Fruit fly (Drosophila melanogaster) whole organism, prepupa: ENCODE results near the gene CG15034.

Experiments used
- CG10631 ChIP-seq: fragments of 200-800 bp; sonication (Bioruptor generic); optimal IDR thresholded peaks from 2 replicates; lab custom pipeline; 2016; ENCODE audit warnings: missing biosample characterization, missing genetic modification characterization
- CG10669 ChIP-seq: fragments of 200-800 bp; sonication (Bioruptor generic); optimal IDR thresholded peaks from 3 replicates; lab custom pipeline; 2018; ENCODE audit warnings: missing biosample characterization, mild to moderate bottlenecking, missing genetic modification characterization, moderate library complexity
- CG11762 ChIP-seq: fragments of 200-800 bp; sonication (Bioruptor generic); optimal IDR thresholded peaks from 3 replicates; lab custom pipeline; 2016; ENCODE audit warnings: missing biosample characterization, missing genetic modification characterization; ENCODE audit not compliant: insufficient read depth
- CG11902 ChIP-seq: fragments of 200-800 bp; sonication (Bioruptor generic); optimal IDR thresholded peaks from 3 replicates; lab custom pipeline; 2016; ENCODE audit warnings: missing biosample characterization, missing genetic modification characterization
- CG15336 ChIP-seq: fragments of 200-800 bp; sonication (Bioruptor generic); IDR thresholded peaks from 2 replicates; pipeline ENCODE4 v1.3.6; 2022; ENCODE audit warnings: missing biosample characterization, missing genetic modification characterization
- CG1621 ChIP-seq: fragments of 200-800 bp; sonication (Bioruptor generic); optimal IDR thresholded peaks from 3 replicates; lab custom pipeline; 2018; ENCODE audit warnings: missing biosample characterization, mild to moderate bottlenecking, missing genetic modification characterization
- CG3032 ChIP-seq: fragments of 200-800 bp; optimal IDR thresholded peaks from 2 replicates; lab custom pipeline; 2019; ENCODE audit warnings: missing biosample characterization, mild to moderate bottlenecking, missing genetic modification characterization, moderate library complexity
- CG31627 ChIP-seq: fragments of 200-800 bp; sonication (Bioruptor generic); optimal IDR thresholded peaks from 3 replicates; lab custom pipeline; 2016; ENCODE audit warnings: missing biosample characterization, missing genetic modification characterization
- CG34406 ChIP-seq: fragments of 200-800 bp; sonication (Bioruptor generic); optimal IDR thresholded peaks from 3 replicates; lab custom pipeline; 2016; ENCODE audit warnings: missing biosample characterization, missing genetic modification characterization
- CG3919 ChIP-seq: fragments of 200-800 bp; sonication (Bioruptor generic); optimal IDR thresholded peaks from 3 replicates; lab custom pipeline; 2016; ENCODE audit warnings: missing biosample characterization, missing genetic modification characterization
- CG4318 ChIP-seq: fragments of 200-800 bp; sonication (Bioruptor generic); optimal IDR thresholded peaks from 3 replicates; lab custom pipeline; 2017; ENCODE audit warnings: missing biosample characterization, mild to moderate bottlenecking, missing genetic modification characterization
- CG6163 ChIP-seq: fragments of 200-800 bp; sonication (Bioruptor generic); IDR thresholded peaks from 3 replicates; pipeline ENCODE4 v1.3.6; 2022; ENCODE audit warnings: missing biosample characterization, missing genetic modification characterization
- CG6276 ChIP-seq: fragments of 200-800 bp; sonication (Bioruptor generic); optimal IDR thresholded peaks from 2 replicates; lab custom pipeline; 2017; ENCODE audit warnings: missing biosample characterization, mild to moderate bottlenecking, missing genetic modification characterization
- CG6792 ChIP-seq: fragments of 200-800 bp; sonication (Bioruptor generic); optimal IDR thresholded peaks from 3 replicates; lab custom pipeline; 2016; ENCODE audit warnings: missing biosample characterization, missing genetic modification characterization
- CG6808 ChIP-seq: fragments of 200-800 bp; sonication (Bioruptor generic); optimal IDR thresholded peaks from 3 replicates; lab custom pipeline; 2017; ENCODE audit warnings: missing biosample characterization, missing genetic modification characterization, mild to moderate bottlenecking, moderate library complexity, missing genetic modification reagents
- CG6854 ChIP-seq: fragments of 200-800 bp; sonication (Bioruptor generic); optimal IDR thresholded peaks from 2 replicates; lab custom pipeline; 2017; ENCODE audit warnings: missing biosample characterization, mild to moderate bottlenecking, missing genetic modification characterization
- CG7368 ChIP-seq: fragments of 200-800 bp; sonication (Bioruptor generic); optimal IDR thresholded peaks from 3 replicates; lab custom pipeline; 2016; ENCODE audit warnings: missing biosample characterization, missing genetic modification characterization
- CG8119 ChIP-seq: fragments of 200-800 bp; sonication (Bioruptor generic); IDR thresholded peaks from 3 replicates; pipeline ENCODE4 v1.3.6; 2022; ENCODE audit warnings: missing biosample characterization, missing genetic modification characterization
- CG8319 ChIP-seq: fragments of 200-800 bp; sonication (Bioruptor generic); optimal IDR thresholded peaks from 3 replicates; lab custom pipeline; 2016; ENCODE audit warnings: missing biosample characterization, missing genetic modification characterization
- CG8632 ChIP-seq: fragments of 200-800 bp; sonication (Bioruptor generic); optimal IDR thresholded peaks from 3 replicates; lab custom pipeline; 2016; ENCODE audit warnings: missing biosample characterization, missing genetic modification characterization
- CG9139 ChIP-seq: fragments of 200-800 bp; sonication (Bioruptor generic); optimal IDR thresholded peaks from 3 replicates; lab custom pipeline; 2017; ENCODE audit warnings: missing biosample characterization, mild to moderate bottlenecking, missing genetic modification characterization
- Eip78C ChIP-seq: fragments of 200-800 bp; sonication (Bioruptor generic); peaks from one replicate; lab custom pipeline; 2016; ENCODE audit warnings: missing biosample characterization, missing genetic modification characterization
- Eip93F ChIP-seq: fragments of 200-800 bp; sonication (Bioruptor generic); optimal IDR thresholded peaks from 2 replicates; lab custom pipeline; 2016; ENCODE audit warnings: missing biosample characterization, mild to moderate bottlenecking, missing genetic modification characterization
- Ets21C ChIP-seq: fragments of 200-800 bp; sonication (Bioruptor generic); optimal IDR thresholded peaks from 3 replicates; lab custom pipeline; 2016; ENCODE audit warnings: missing biosample characterization, missing genetic modification characterization
- Ets96B ChIP-seq: fragments of 200-800 bp; optimal IDR thresholded peaks from 2 replicates; lab custom pipeline; 2019; ENCODE audit warnings: missing biosample characterization, mild to moderate bottlenecking, missing genetic modification characterization, moderate library complexity
- Gug ChIP-seq: fragments of 200-800 bp; sonication (Bioruptor generic); IDR thresholded peaks from 2 replicates; pipeline ENCODE4 v1.3.6; 2022; ENCODE audit warnings: missing biosample characterization, missing genetic modification characterization
- Hr38 ChIP-seq: sonication (Bioruptor generic); optimal IDR thresholded peaks from 2 replicates; lab custom pipeline; 2016; ENCODE audit warnings: missing biosample characterization, missing genetic modification characterization
- Hr4 ChIP-seq: fragments of 200-800 bp; sonication (Bioruptor generic); optimal IDR thresholded peaks from 3 replicates; lab custom pipeline; 2016; ENCODE audit warnings: missing biosample characterization, missing genetic modification characterization
- Lpt ChIP-seq: fragments of 200-800 bp; sonication (Bioruptor generic); optimal IDR thresholded peaks from 3 replicates; lab custom pipeline; 2016; ENCODE audit warnings: missing biosample characterization, missing genetic modification characterization
- OdsH ChIP-seq: fragments of 200-800 bp; sonication (Bioruptor generic); optimal IDR thresholded peaks from 3 replicates; lab custom pipeline; 2016; ENCODE audit warnings: missing biosample characterization, missing genetic modification characterization
- Smox ChIP-seq: fragments of 200-800 bp; sonication (Bioruptor generic); optimal IDR thresholded peaks from 3 replicates; lab custom pipeline; 2016; ENCODE audit warnings: missing biosample characterization, missing genetic modification characterization
- Sox14 ChIP-seq: fragments of 200-800 bp; sonication (Bioruptor generic); optimal IDR thresholded peaks from 3 replicates; lab custom pipeline; 2016; ENCODE audit warnings: missing biosample characterization, missing genetic modification characterization
- Sox15 ChIP-seq: fragments of 200-800 bp; sonication (Bioruptor generic); optimal IDR thresholded peaks from 3 replicates; lab custom pipeline; 2016; ENCODE audit warnings: missing biosample characterization, missing genetic modification characterization
- achi ChIP-seq: fragments of 200-800 bp; sonication (Bioruptor generic); optimal IDR thresholded peaks from 3 replicates; lab custom pipeline; 2016; ENCODE audit warnings: missing biosample characterization, missing genetic modification characterization
- acj6 ChIP-seq: fragments of 200-800 bp; sonication (Bioruptor generic); optimal IDR thresholded peaks from 3 replicates; lab custom pipeline; 2016; ENCODE audit warnings: missing biosample characterization, missing genetic modification characterization
- cyc ChIP-seq: fragments of 200-800 bp; sonication (Bioruptor generic); optimal IDR thresholded peaks from 3 replicates; lab custom pipeline; 2016; ENCODE audit warnings: missing biosample characterization, missing genetic modification characterization
- dac ChIP-seq: fragments of 200-800 bp; sonication (Bioruptor generic); optimal IDR thresholded peaks from 2 replicates; lab custom pipeline; 2017; ENCODE audit warnings: missing biosample characterization, mild to moderate bottlenecking, missing genetic modification characterization
- fd59A ChIP-seq: fragments of 200-800 bp; sonication (Bioruptor generic); optimal IDR thresholded peaks from 2 replicates; lab custom pipeline; 2017; ENCODE audit warnings: missing biosample characterization, mild to moderate bottlenecking, missing genetic modification characterization, missing genetic modification reagents
- fd85E ChIP-seq: fragments of 200-800 bp; sonication (Bioruptor generic); optimal IDR thresholded peaks from 3 replicates; lab custom pipeline; 2016; ENCODE audit warnings: missing biosample characterization, missing genetic modification characterization
- fkh ChIP-seq: fragments of 200-800 bp; sonication (Bioruptor generic); optimal IDR thresholded peaks from 3 replicates; lab custom pipeline; 2017; ENCODE audit warnings: missing biosample characterization, mild to moderate bottlenecking, missing genetic modification characterization, moderate library complexity
- lz ChIP-seq: fragments of 200-800 bp; sonication (Bioruptor generic); optimal IDR thresholded peaks from 3 replicates; lab custom pipeline; 2016; ENCODE audit warnings: missing biosample characterization, missing genetic modification characterization
- net ChIP-seq: fragments of 200-800 bp; sonication (Bioruptor generic); optimal IDR thresholded peaks from 3 replicates; lab custom pipeline; 2016; ENCODE audit warnings: missing biosample characterization, missing genetic modification characterization
- pdm3 ChIP-seq: fragments of 200-800 bp; sonication (Bioruptor generic); optimal IDR thresholded peaks from 3 replicates; lab custom pipeline; 2016; ENCODE audit warnings: missing biosample characterization, missing genetic modification characterization
- salr ChIP-seq, 2 experiments: fragments of 200-800 bp; sonication (Bioruptor generic); optimal IDR thresholded peaks; 3 replicates each; lab custom pipeline; 2016 to 2018; ENCODE audit warnings: missing biosample characterization in 2 of 2, missing genetic modification characterization in 2 of 2, mild to moderate bottlenecking in 1 of 2
- spab ChIP-seq: fragments of 200-800 bp; sonication (Bioruptor generic); optimal IDR thresholded peaks from 2 replicates; lab custom pipeline; 2017; ENCODE audit warnings: missing biosample characterization, mild to moderate bottlenecking, missing genetic modification characterization, missing genetic modification reagents
- ss ChIP-seq, 2 experiments: fragments of 200-800 bp; sonication (Bioruptor generic); optimal IDR thresholded peaks; 2 replicates in 1 of 2; 3 replicates in 1 of 2; lab custom pipeline; 2017 to 2018; ENCODE audit warnings: mild to moderate bottlenecking in 2 of 2, missing biosample characterization in 2 of 2, missing genetic modification characterization in 2 of 2, moderate library complexity in 1 of 2
- svp ChIP-seq: fragments of 200-800 bp; sonication (Bioruptor generic); peaks from one replicate; lab custom pipeline; 2016; ENCODE audit warnings: missing biosample characterization, missing genetic modification characterization
- topi ChIP-seq: fragments of 200-800 bp; sonication (Bioruptor generic); optimal IDR thresholded peaks from 3 replicates; lab custom pipeline; 2016; ENCODE audit warnings: missing biosample characterization, missing genetic modification characterization
- vri ChIP-seq: fragments of 200-800 bp; sonication (Bioruptor generic); optimal IDR thresholded peaks from 3 replicates; lab custom pipeline; 2016; ENCODE audit warnings: missing biosample characterization, mild to moderate bottlenecking, missing genetic modification characterization

The CG15034 gene

dm6 chrX:7339610-7340326 is 7.5 kb downstream of the CG15034 start:
- peak; percentile 42 for TF ChIP-seq fkh
- no peak for TF ChIP-seq CG3032
- TF ChIP-seq CG6854 (GFP tag; lab: Kevin White, UChicago): no peak
- peak; percentile 32 for TF ChIP-seq Eip78C (GFP tag; lab: Kevin White, UChicago)
- TF ChIP-seq, all 60 proteins: peak for 2

DNA sequence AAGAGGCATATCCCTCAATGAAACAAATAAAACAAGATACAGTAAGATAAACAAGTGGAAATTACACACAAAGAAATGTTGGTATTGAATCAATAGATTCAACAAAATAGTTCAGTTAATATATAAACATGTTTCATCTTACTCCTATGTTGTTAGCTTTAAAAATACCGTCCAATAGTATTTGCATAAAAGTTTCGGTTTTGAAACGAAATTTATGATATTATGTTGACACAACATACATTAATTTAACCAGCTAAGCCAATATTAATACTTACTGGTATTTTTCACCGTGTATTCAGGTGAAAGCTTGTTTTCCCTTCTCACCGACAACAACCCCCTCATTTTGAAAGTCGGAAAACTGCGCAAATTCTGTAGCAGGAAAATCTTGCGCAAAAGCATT is 8.8 kb downstream of the CG15034 start:
- no peak for TF ChIP-seq CG3032
- peak; percentile 17 for TF ChIP-seq CG8632
- TF ChIP-seq achi (GFP tag; lab: Kevin White, UChicago): peak; percentile 43
- TF ChIP-seq CG10631 (GFP tag; lab: Kevin White, UChicago): peak; percentile 8
- peak; percentile 88 for TF ChIP-seq Eip78C (GFP tag; lab: Kevin White, UChicago)
- peak; percentile 25 for TF ChIP-seq Sox14 (GFP tag; lab: Kevin White, UChicago)
- peak; percentile 42 for TF ChIP-seq pdm3
- no peak for TF ChIP-seq spab (GFP tag; lab: Kevin White, UChicago)
- TF ChIP-seq CG6163 (GFP tag; lab: Robert Waterston, UW): no peak
- peak; percentile 30 for TF ChIP-seq lz (GFP tag; lab: Kevin White, UChicago)
- no peak for TF ChIP-seq CG6854 (GFP tag; lab: Kevin White, UChicago)
- TF ChIP-seq fkh: peak; percentile 64
- peak; percentile 54 for TF ChIP-seq svp
- peak; percentile 27 for TF ChIP-seq CG3919 (GFP tag; lab: Kevin White, UChicago)
- TF ChIP-seq Eip93F (GFP tag; lab: Kevin White, UChicago): no peak
- peak; percentile 4 for TF ChIP-seq Ets21C (GFP tag; lab: Kevin White, UChicago)
- TF ChIP-seq CG6792 (GFP tag; lab: Kevin White, UChicago): peak; percentile 35
- TF ChIP-seq salr (GFP tag; optimal IDR thresholded peaks at IDR 0.05; lab: Kevin White, UChicago): no peak
- TF ChIP-seq fd59A: no peak
- peak; percentile 39 for TF ChIP-seq Lpt
- TF ChIP-seq cyc (GFP tag; lab: Kevin White, UChicago): no peak
- no peak for TF ChIP-seq fd85E (GFP tag; lab: Kevin White, UChicago)
- peak; percentile 32 for TF ChIP-seq CG31627 (GFP tag; lab: Kevin White, UChicago)
- TF ChIP-seq CG8119: peak; percentile 35; the same call in 1 of the 3 replicates
- TF ChIP-seq CG7368 (GFP tag; lab: Kevin White, UChicago): no peak
- TF ChIP-seq CG9139 (GFP tag; lab: Kevin White, UChicago): no peak
- peak; percentile 6 for TF ChIP-seq net (GFP tag; lab: Kevin White, UChicago)
- no peak for TF ChIP-seq CG6808 (GFP tag; lab: Kevin White, UChicago)
- TF ChIP-seq CG4318: peak; percentile 57
- TF ChIP-seq Ets96B (tag; lab: Kevin White, UChicago): no peak
- no peak for TF ChIP-seq CG11902
- peak; percentile 68 for TF ChIP-seq CG15336 (GFP tag; lab: Robert Waterston, UW)
- peak; percentile 28 for TF ChIP-seq Smox (GFP tag; lab: Kevin White, UChicago)
- peak; percentile 24 for TF ChIP-seq OdsH (GFP tag; lab: Kevin White, UChicago)
- peak; percentile 13 for TF ChIP-seq CG34406 (GFP tag; lab: Kevin White, UChicago)
- peak; percentile 29 for TF ChIP-seq Sox15 (GFP tag; lab: Kevin White, UChicago)
- 0 out of 2 replicates have a peak, but pooled peaks have one; percentile 35 for TF ChIP-seq Gug (GFP tag; lab: Robert Waterston, UW)
- TF ChIP-seq Hr38 (GFP tag; lab: Kevin White, UChicago): no peak
- no peak for TF ChIP-seq vri (GFP tag; lab: Kevin White, UChicago)
- peak; percentile 69 for TF ChIP-seq Hr4 (GFP tag; lab: Kevin White, UChicago)
- TF ChIP-seq acj6 (GFP tag; lab: Kevin White, UChicago): peak; percentile 42
- TF ChIP-seq ss (GFP tag; optimal IDR thresholded peaks at IDR 0.05; lab: Kevin White, UChicago): no peak
- no peak for TF ChIP-seq CG8319 (GFP tag; lab: Kevin White, UChicago)
- no peak for TF ChIP-seq dac (GFP tag; lab: Kevin White, UChicago)
- peak; percentile 43 for TF ChIP-seq CG6276
- TF ChIP-seq CG10669 (GFP tag; lab: Kevin White, UChicago): peak; percentile 3
- TF ChIP-seq CG1621 (tag; lab: Kevin White, UChicago): no peak
- TF ChIP-seq CG11762 (GFP tag; lab: Kevin White, UChicago): no peak
- TF ChIP-seq topi: peak; percentile 46
